Worm (Caenorhabditis elegans): ENCODE results near the gene acdh-12.
A peak's percentile ranks its signal among the peaks of the same experiment; 100 is the strongest.

The acdh-12 gene

DNA sequence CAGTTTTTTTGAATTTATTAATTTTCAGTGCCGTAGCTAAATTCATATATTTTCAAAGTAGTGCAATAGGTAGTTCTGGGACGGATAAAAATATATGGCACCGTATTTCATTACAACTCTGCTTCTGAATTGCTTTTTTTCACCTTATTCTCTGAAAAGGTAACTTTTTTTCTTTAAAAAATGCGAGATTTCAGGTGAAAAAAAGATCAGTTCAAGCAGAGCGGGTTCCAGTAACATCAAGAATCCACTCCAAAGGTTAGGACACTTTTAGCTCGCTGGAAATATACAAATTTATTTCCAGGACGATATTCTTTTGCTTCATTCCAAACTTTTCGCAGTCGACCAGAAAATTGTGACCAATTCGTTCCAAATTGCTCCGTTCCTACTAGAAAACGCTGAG is 47.3 kb downstream of the acdh-12 start, which contains the start of gene T07F8.1:
Gene T07F8.1 (plus strand): TSS at position 301 of the 400 bp plus-strand sequence.
- no peak for TF ChIP-seq nhr-25 (tag; optimal IDR thresholded peaks at IDR 0.05)
- TF ChIP-seq ZK546.5 (tag; optimal IDR thresholded peaks at IDR 0.05): no peak
- no peak for TF ChIP-seq elt-1 (tag; optimal IDR thresholded peaks at IDR 0.05)
- TF ChIP-seq ceh-82 (tag; optimal IDR thresholded peaks at IDR 0.05): no peak
- TF ChIP-seq pha-4 (tag; optimal IDR thresholded peaks at IDR 0.05): no peak
- no peak for TF ChIP-seq elt-3 (tag; optimal IDR thresholded peaks at IDR 0.05)
- TF ChIP-seq nhr-237 (tag; optimal IDR thresholded peaks at IDR 0.05): no peak
- no peak for TF ChIP-seq elt-2 (tag; optimal IDR thresholded peaks at IDR 0.05)
- no peak for TF ChIP-seq nhr-43 (tag; optimal IDR thresholded peaks at IDR 0.05; ENCODE audit: poor library complexity, severe bottlenecking)
- no peak for TF ChIP-seq aly-2 (tag; optimal IDR thresholded peaks at IDR 0.05)

DNA sequence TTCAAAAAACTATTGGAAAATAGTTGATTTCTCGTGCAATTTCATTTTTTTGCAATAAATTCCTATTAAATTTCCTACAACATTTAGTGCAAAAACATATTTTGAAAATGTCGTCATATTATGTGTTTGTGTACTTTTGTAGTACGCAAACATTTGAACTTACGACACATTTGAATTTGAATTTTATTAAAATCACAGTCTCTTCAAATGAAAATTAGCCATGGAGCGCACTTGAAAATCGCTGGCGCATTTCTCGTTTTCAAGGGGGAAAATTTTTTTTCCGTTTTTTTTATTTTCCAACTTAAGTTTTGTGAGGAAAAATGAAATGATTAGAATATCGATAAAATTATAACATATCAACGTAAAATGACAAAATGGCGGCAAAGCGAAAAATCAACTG is 47.9 kb downstream of the acdh-12 start:
- TF ChIP-seq eor-1 (tag; optimal IDR thresholded peaks at IDR 0.05): no peak
- TF ChIP-seq daf-12 (tag; optimal IDR thresholded peaks at IDR 0.05): no peak
- no peak for TF ChIP-seq mdl-1 (tag; optimal IDR thresholded peaks at IDR 0.05)
- peak; percentile 34 for TF ChIP-seq pha-4 (tag; optimal IDR thresholded peaks at IDR 0.05)
- TF ChIP-seq nhr-43 (tag; optimal IDR thresholded peaks at IDR 0.05; ENCODE audit: poor library complexity, severe bottlenecking): no peak
- TF ChIP-seq lin-15B (tag; optimal IDR thresholded peaks at IDR 0.05): peak; percentile 13
- no peak for TF ChIP-seq nhr-23 (tag; optimal IDR thresholded peaks at IDR 0.05)
- no peak for TF ChIP-seq mml-1 (tag; optimal IDR thresholded peaks at IDR 0.05)
- TF ChIP-seq sea-2 (GFP tag; optimal IDR thresholded peaks at IDR 0.05): no peak
- TF ChIP-seq elt-2 (tag; optimal IDR thresholded peaks at IDR 0.05): peak; percentile 10

DNA sequence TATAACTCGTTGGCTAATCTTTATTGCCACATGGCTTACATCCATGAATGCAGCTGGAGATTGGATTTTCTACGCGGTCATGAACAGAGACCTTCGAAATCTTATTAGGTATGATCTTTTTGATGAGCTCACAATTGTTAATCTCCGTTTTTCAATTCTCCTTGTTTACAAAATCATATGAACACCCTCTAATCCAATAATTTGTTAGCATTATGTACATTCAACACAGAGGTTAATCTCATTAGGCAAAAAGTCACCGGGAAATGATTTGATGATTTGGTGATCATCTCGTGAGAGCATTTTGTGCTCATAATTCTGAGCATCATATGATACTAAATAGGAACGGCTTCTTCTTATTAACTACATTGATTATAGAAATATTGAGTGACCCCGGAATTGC is 49.2 kb downstream of the acdh-12 start:
- no peak for TF ChIP-seq jun-1 (tag; optimal IDR thresholded peaks at IDR 0.05)
- TF ChIP-seq fkh-2 (tag; optimal IDR thresholded peaks at IDR 0.05): no peak
- TF ChIP-seq lsy-12 (tag; optimal IDR thresholded peaks at IDR 0.05): no peak
- TF ChIP-seq sea-2 (GFP tag; optimal IDR thresholded peaks at IDR 0.05): no peak
- TF ChIP-seq ceh-28 (tag; optimal IDR thresholded peaks at IDR 0.05): no peak
- TF ChIP-seq R02D3.7 (tag; optimal IDR thresholded peaks at IDR 0.05): no peak
- TF ChIP-seq nhr-28 (tag; optimal IDR thresholded peaks at IDR 0.05): no peak
- TF ChIP-seq ceh-16 (tag; optimal IDR thresholded peaks at IDR 0.05): no peak
- TF ChIP-seq nhr-23 (tag; optimal IDR thresholded peaks at IDR 0.05): no peak
- TF ChIP-seq ztf-11 (tag; optimal IDR thresholded peaks at IDR 0.05): no peak
- no peak for TF ChIP-seq pha-4 (tag; optimal IDR thresholded peaks at IDR 0.05)
- no peak for TF ChIP-seq nhr-76 (tag; optimal IDR thresholded peaks at IDR 0.05)
- no peak for TF ChIP-seq zag-1 (tag; optimal IDR thresholded peaks at IDR 0.05)
- TF ChIP-seq mml-1 (tag; optimal IDR thresholded peaks at IDR 0.05): no peak
- TF ChIP-seq egl-5 (tag; optimal IDR thresholded peaks at IDR 0.05): no peak
- TF ChIP-seq fos-1 (tag; optimal IDR thresholded peaks at IDR 0.05): no peak
- TF ChIP-seq elt-2 (tag; optimal IDR thresholded peaks at IDR 0.05): no peak
- TF ChIP-seq pqm-1 (tag; optimal IDR thresholded peaks at IDR 0.05): no peak
- no peak for TF ChIP-seq nhr-12 (tag; optimal IDR thresholded peaks at IDR 0.05)
- no peak for TF ChIP-seq hmg-11 (tag; optimal IDR thresholded peaks at IDR 0.05)

DNA sequence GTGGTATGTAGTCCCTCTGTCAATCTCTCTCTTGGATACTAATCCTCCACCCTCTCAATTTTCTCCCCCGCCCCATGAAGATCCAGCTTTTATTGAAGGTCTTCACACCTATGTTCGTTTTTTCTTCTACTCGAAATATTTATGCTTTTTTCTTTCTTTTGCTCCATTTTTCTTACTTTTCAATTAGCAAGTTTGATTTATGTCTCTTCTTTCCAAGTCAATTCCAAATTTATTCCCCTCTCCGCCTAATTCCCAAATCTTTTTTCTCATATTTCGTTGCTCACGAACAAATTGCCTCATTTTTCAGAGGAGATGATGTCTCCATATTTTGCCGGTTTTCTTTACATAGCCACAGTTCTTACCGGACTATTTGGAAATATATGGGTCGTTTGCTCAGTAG is 51.1 kb downstream of the acdh-12 start, which contains the start of gene npr-31:
Gene npr-31 (plus strand): TSS at position 301 of the 400 bp plus-strand sequence.
- TF ChIP-seq nhr-237 (tag; optimal IDR thresholded peaks at IDR 0.05) (no peak), mdl-1 (tag; optimal IDR thresholded peaks at IDR 0.05) (no peak)

All from whole organism, L3 larva.